Worm (Caenorhabditis elegans): Measurements from ENCODE around the gene srh-289.

DNA sequence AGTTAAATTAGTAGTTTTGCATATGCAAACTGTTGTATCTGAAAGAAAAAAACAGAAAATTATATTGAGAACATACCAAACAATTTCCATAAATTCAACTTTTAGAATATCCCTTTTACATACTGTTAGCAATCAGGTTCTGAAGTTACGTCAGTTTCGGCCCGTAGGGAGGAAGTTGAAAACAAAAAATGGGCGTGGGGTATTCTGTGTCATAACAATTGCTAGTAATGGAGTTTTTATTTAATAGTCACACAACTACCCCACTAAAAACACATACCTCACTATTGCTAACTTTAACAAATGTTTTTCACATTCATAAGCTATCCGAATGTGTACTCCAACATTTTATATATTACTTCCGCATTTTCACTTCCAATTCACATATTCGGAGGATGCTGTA, 27.9 kb upstream of the srh-289 start, which contains the start of gene srh-300:
- no peak for TF ChIP-seq unc-62 (GFP tag; optimal IDR thresholded peaks at IDR 0.05)
- no peak for TF ChIP-seq ceh-39 (tag; optimal IDR thresholded peaks at IDR 0.05)
- no peak for TF ChIP-seq nhr-76 (tag; optimal IDR thresholded peaks at IDR 0.05)
- TF ChIP-seq ztf-11 (tag; optimal IDR thresholded peaks at IDR 0.05): no peak
- no peak for TF ChIP-seq blmp-1 (tag; optimal IDR thresholded peaks at IDR 0.05)
- no peak for TF ChIP-seq snpc-4 (tag; optimal IDR thresholded peaks at IDR 0.05)
- no peak for TF ChIP-seq mls-2 (tag; optimal IDR thresholded peaks at IDR 0.05)
- TF ChIP-seq bed-3 (GFP tag; optimal IDR thresholded peaks at IDR 0.05): no peak
- no peak for TF ChIP-seq lsy-2 (tag; optimal IDR thresholded peaks at IDR 0.05)
